Fruit fly (Drosophila melanogaster): ENCODE measurements around the gene Tace.

DNA sequence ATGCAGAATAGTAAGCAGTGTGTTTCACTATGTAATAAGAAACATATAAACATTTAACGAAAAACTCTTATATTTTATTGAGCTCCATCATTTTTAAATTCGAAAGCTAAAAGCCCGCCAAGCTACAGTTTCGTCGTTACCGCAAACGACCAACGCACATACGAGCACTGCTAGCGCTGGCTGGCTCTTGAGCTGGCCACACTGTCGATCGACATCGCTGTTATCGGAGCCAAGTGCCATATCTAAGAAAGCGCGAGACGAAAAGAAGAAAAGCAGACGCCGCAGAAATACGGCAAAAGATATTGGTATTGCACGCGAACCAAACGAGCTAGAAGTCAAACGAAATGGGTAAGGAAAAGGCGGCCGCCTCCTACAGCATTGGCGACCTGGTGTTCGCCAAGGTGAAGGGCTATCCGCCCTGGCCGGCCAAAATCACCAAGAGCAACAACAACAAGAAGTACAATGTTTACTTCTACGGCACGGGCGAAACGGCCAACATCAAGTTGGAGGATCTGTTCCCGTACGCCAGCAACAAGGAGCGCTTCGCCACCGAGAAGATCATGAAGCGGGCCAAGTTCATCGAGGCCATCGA lies 52.2 kb downstream of the Tace start, which contains the start of gene Jasper:
- TF ChIP-seq EcR (GFP tag; optimal IDR thresholded peaks at IDR 0.05) (no peak), psq (optimal IDR thresholded peaks at IDR 0.05) (no peak), CG8478 (optimal IDR thresholded peaks at IDR 0.05) (no peak), pan (optimal IDR thresholded peaks at IDR 0.05) (no peak), Dll (optimal IDR thresholded peaks at IDR 0.05) (no peak), usp (GFP tag; optimal IDR thresholded peaks at IDR 0.05) (no peak)

Data from whole organism.